Fruit fly (Drosophila melanogaster) whole organism, embryonic: ENCODE data around the gene CG14721.

Source experiments
- BEAF-32 ChIP-seq: fragments of 200-800 bp; sonication (Bioruptor generic); optimal IDR thresholded peaks from 3 replicates; lab custom pipeline; 2017; ENCODE audit warnings: missing biosample characterization, missing genetic modification characterization, mild to moderate bottlenecking, moderate library complexity, missing genetic modification reagents
- Bgb ChIP-seq: fragments of 200-800 bp; sonication (Bioruptor generic); IDR thresholded peaks from 2 replicates; pipeline ENCODE4 v1.3.6; 2022; ENCODE audit warnings: missing biosample characterization, missing genetic modification characterization; ENCODE audit not compliant: partially characterized antibody
- Bteb2 ChIP-seq: fragments of 200-800 bp; sonication (Bioruptor generic); optimal IDR thresholded peaks from 2 replicates; lab custom pipeline; 2016; ENCODE audit warnings: missing biosample characterization, missing genetic modification characterization
- CG11085 ChIP-seq: fragments of 200-800 bp; sonication (Bioruptor generic); IDR thresholded peaks from 2 replicates; pipeline ENCODE4 v1.3.6; 2022; ENCODE audit warnings: missing biosample characterization, missing genetic modification characterization
- CG12071 ChIP-seq: fragments of 200-800 bp; sonication (Bioruptor generic); optimal IDR thresholded peaks from 3 replicates; lab custom pipeline; 2018; ENCODE audit warnings: missing biosample characterization, mild to moderate bottlenecking, missing genetic modification characterization
- CG12104 ChIP-seq: fragments of 200-800 bp; sonication (Bioruptor generic); optimal IDR thresholded peaks from 3 replicates; lab custom pipeline; 2016; ENCODE audit warnings: missing biosample characterization, missing genetic modification characterization
- CG14014 ChIP-seq: fragments of 200-800 bp; sonication (Bioruptor generic); IDR thresholded peaks from 2 replicates; pipeline ENCODE4 v1.3.6; 2022; ENCODE audit warnings: missing biosample characterization, missing genetic modification characterization
- CG14441 ChIP-seq: fragments of 200-800 bp; sonication (Bioruptor generic); IDR thresholded peaks from 2 replicates; pipeline ENCODE4 v1.3.6; 2022; ENCODE audit warnings: missing biosample characterization, missing genetic modification characterization
- CG14710 ChIP-seq: fragments of 200-800 bp; sonication (Bioruptor generic); optimal IDR thresholded peaks from 3 replicates; lab custom pipeline; 2019; ENCODE audit warnings: missing biosample characterization, mild to moderate bottlenecking, missing genetic modification characterization, moderate library complexity
- CG17186 ChIP-seq: fragments of 200-800 bp; sonication (Bioruptor generic); optimal IDR thresholded peaks from 3 replicates; lab custom pipeline; 2017; ENCODE audit warnings: missing biosample characterization, missing genetic modification reagents, missing genetic modification characterization
- CG17612 ChIP-seq: fragments of 200-800 bp; sonication (Bioruptor generic); IDR thresholded peaks from 2 replicates; pipeline ENCODE4 v1.3.6; 2022; ENCODE audit warnings: missing biosample characterization, missing genetic modification characterization
- CG2199 ChIP-seq: fragments of 200-800 bp; sonication (Bioruptor generic); IDR thresholded peaks from 3 replicates; pipeline ENCODE4 v1.3.6; 2022; ENCODE audit warnings: missing biosample characterization, missing genetic modification characterization
- CG2889 ChIP-seq: fragments of 200-800 bp; sonication (Bioruptor generic); IDR thresholded peaks from 3 replicates; pipeline ENCODE4 v1.3.6; 2022; ENCODE audit warnings: missing biosample characterization, missing genetic modification characterization
- CG31365 ChIP-seq: fragments of 200-800 bp; sonication (Bioruptor generic); optimal IDR thresholded peaks from 2 replicates; lab custom pipeline; 2018; ENCODE audit warnings: missing biosample characterization, mild to moderate bottlenecking, missing genetic modification characterization
- CG33557 ChIP-seq: fragments of 200-800 bp; sonication (Bioruptor generic); optimal IDR thresholded peaks from 2 replicates; lab custom pipeline; 2019; ENCODE audit warnings: missing biosample characterization, mild to moderate bottlenecking, missing genetic modification characterization, moderate library complexity
- CG34376 ChIP-seq: fragments of 200-800 bp; sonication (Bioruptor generic); optimal IDR thresholded peaks from 2 replicates; lab custom pipeline; 2018; ENCODE audit warnings: missing biosample characterization, mild to moderate bottlenecking, missing genetic modification characterization
- CG3838 ChIP-seq: fragments of 200-800 bp; sonication (Bioruptor generic); optimal IDR thresholded peaks from 3 replicates; lab custom pipeline; 2016; ENCODE audit warnings: missing biosample characterization, missing genetic modification characterization
- CG4282 ChIP-seq: fragments of 200-800 bp; sonication (Bioruptor generic); optimal IDR thresholded peaks from 2 replicates; lab custom pipeline; 2016; ENCODE audit warnings: missing biosample characterization, missing genetic modification characterization
- CG6254 ChIP-seq: fragments of 200-800 bp; sonication (Bioruptor generic); optimal IDR thresholded peaks from 3 replicates; lab custom pipeline; 2017; ENCODE audit warnings: mild to moderate bottlenecking, missing biosample characterization, missing genetic modification reagents, missing genetic modification characterization
- CG7745 ChIP-seq: fragments of 200-800 bp; sonication (Bioruptor generic); optimal IDR thresholded peaks from 2 replicates; lab custom pipeline; 2018; ENCODE audit warnings: missing biosample characterization, mild to moderate bottlenecking, missing genetic modification characterization, moderate library complexity
- CG7786 ChIP-seq: fragments of 200-800 bp; sonication (Bioruptor generic); optimal IDR thresholded peaks from 2 replicates; lab custom pipeline; 2016; ENCODE audit warnings: missing biosample characterization, missing genetic modification characterization
- Dll ChIP-seq: fragments of 200-800 bp; sonication (Bioruptor generic); IDR thresholded peaks from 4 replicates; pipeline ENCODE4 v1.3.6; 2022; ENCODE audit warnings: missing biosample characterization, missing genetic modification characterization; ENCODE audit not compliant: partially characterized antibody
- Dp ChIP-seq: fragments of 200-800 bp; sonication (Bioruptor generic); optimal IDR thresholded peaks from 2 replicates; lab custom pipeline; 2018; ENCODE audit warnings: missing biosample characterization, mild to moderate bottlenecking, missing genetic modification characterization, moderate library complexity
- Eip74EF ChIP-seq, 2 experiments: fragments of 200-800 bp in 1 of 2; fragments of >200 bp in 1 of 2; sonication (Bioruptor generic) in 1 of 2; optimal IDR thresholded peaks; 2 replicates each; lab custom pipeline; 2017 to 2019; ENCODE audit warnings: missing biosample characterization in 2 of 2, missing genetic modification characterization in 2 of 2, mild to moderate bottlenecking in 1 of 2, moderate library complexity in 1 of 2
- HLHmδ ChIP-seq: fragments of 200-800 bp; sonication (Bioruptor generic); optimal IDR thresholded peaks from 2 replicates; lab custom pipeline; 2018; ENCODE audit warnings: missing biosample characterization, mild to moderate bottlenecking, missing genetic modification characterization, moderate library complexity
- Hand ChIP-seq: fragments of 200-800 bp; sonication (Bioruptor generic); optimal IDR thresholded peaks from 2 replicates; lab custom pipeline; 2017; ENCODE audit warnings: mild to moderate bottlenecking, missing biosample characterization, missing genetic modification reagents, missing genetic modification characterization
- HmgD ChIP-seq: fragments of 200-800 bp; sonication (Bioruptor generic); optimal IDR thresholded peaks from 3 replicates; lab custom pipeline; 2016; ENCODE audit warnings: missing biosample characterization, missing genetic modification characterization
- Hr78 ChIP-seq, 2 experiments: fragments of 200-800 bp in 1 of 2; fragments of >200 bp in 1 of 2; sonication (Bioruptor generic) in 1 of 2; optimal IDR thresholded peaks; 2 replicates each; lab custom pipeline; 2017 to 2019; ENCODE audit warnings: missing biosample characterization in 2 of 2, missing genetic modification characterization in 2 of 2, mild to moderate bottlenecking in 1 of 2, moderate library complexity in 1 of 2
- Kr ChIP-seq: fragments of 200-800 bp; sonication (Bioruptor generic); optimal IDR thresholded peaks from 2 replicates; lab custom pipeline; 2017; ENCODE audit warnings: missing biosample characterization, mild to moderate bottlenecking, missing genetic modification characterization
- Max ChIP-seq: fragments of 200-800 bp; sonication (Bioruptor generic); optimal IDR thresholded peaks from 2 replicates; lab custom pipeline; 2016; ENCODE audit warnings: missing biosample characterization, mild to moderate bottlenecking, missing genetic modification characterization
- aop ChIP-seq: fragments of 200-800 bp; sonication (Bioruptor generic); IDR thresholded peaks from 2 replicates; pipeline ENCODE4 v1.3.6; 2022; ENCODE audit warnings: missing biosample characterization, missing genetic modification characterization
- ara ChIP-seq: fragments of 200-800 bp; sonication (Bioruptor generic); IDR thresholded peaks from 2 replicates; pipeline ENCODE4 v1.3.6; 2022; ENCODE audit warnings: missing biosample characterization, missing genetic modification characterization
- ash1 ChIP-seq: fragments of 200-800 bp; sonication (Bioruptor generic); optimal IDR thresholded peaks from 2 replicates; lab custom pipeline; 2018; ENCODE audit warnings: missing biosample characterization, mild to moderate bottlenecking, missing genetic modification characterization
- bcd ChIP-seq: fragments of 200-800 bp; sonication (Bioruptor generic); optimal IDR thresholded peaks from 2 replicates; lab custom pipeline; 2017; ENCODE audit warnings: missing biosample characterization, mild to moderate bottlenecking, missing genetic modification characterization
- bsh ChIP-seq, 2 experiments: fragments of 200-800 bp; sonication (Bioruptor generic); optimal IDR thresholded peaks; 2 replicates each; lab custom pipeline; 2017 to 2018; ENCODE audit warnings: mild to moderate bottlenecking in 2 of 2, missing biosample characterization in 2 of 2, missing genetic modification characterization in 2 of 2, moderate library complexity in 1 of 2
- btn ChIP-seq: fragments of 200-800 bp; sonication (Bioruptor generic); optimal IDR thresholded peaks from 2 replicates; lab custom pipeline; 2016; ENCODE audit warnings: missing biosample characterization, missing genetic modification characterization
- emc ChIP-seq: fragments of 200-800 bp; sonication (Bioruptor generic); optimal IDR thresholded peaks from 2 replicates; lab custom pipeline; 2016; ENCODE audit warnings: missing biosample characterization, missing genetic modification characterization
- fru ChIP-seq: fragments of >200 bp; optimal IDR thresholded peaks from 2 replicates; lab custom pipeline; 2017
- gt ChIP-seq: fragments of 200-800 bp; sonication (Bioruptor generic); IDR thresholded peaks from 2 replicates; pipeline ENCODE4 v1.3.6; 2022; ENCODE audit warnings: missing biosample characterization, missing genetic modification characterization
- ham ChIP-seq: fragments of 200-800 bp; sonication (Bioruptor generic); IDR thresholded peaks from 2 replicates; pipeline ENCODE4 v1.3.6; 2022; ENCODE audit warnings: missing biosample characterization, missing genetic modification characterization
- ken ChIP-seq: fragments of 200-800 bp; sonication (Bioruptor generic); IDR thresholded peaks from 3 replicates; pipeline ENCODE4 v1.3.6; 2022; ENCODE audit warnings: missing biosample characterization, missing genetic modification characterization
- lmd ChIP-seq: fragments of 200-800 bp; sonication (Bioruptor generic); IDR thresholded peaks from 2 replicates; pipeline ENCODE4 v1.3.6; 2022; ENCODE audit warnings: missing biosample characterization, missing genetic modification characterization
- nau ChIP-seq: fragments of 200-800 bp; sonication (Bioruptor generic); optimal IDR thresholded peaks from 3 replicates; lab custom pipeline; 2017; ENCODE audit warnings: missing biosample characterization, mild to moderate bottlenecking, missing genetic modification characterization, missing genetic modification reagents
- nerfin-2 ChIP-seq: fragments of 200-800 bp; sonication (Bioruptor generic); IDR thresholded peaks from 2 replicates; pipeline ENCODE4 v1.3.6; 2022; ENCODE audit warnings: missing biosample characterization, missing genetic modification characterization; ENCODE audit not compliant: partially characterized antibody
- nmo ChIP-seq: fragments of 200-800 bp; sonication (Bioruptor generic); optimal IDR thresholded peaks from 2 replicates; lab custom pipeline; 2018; ENCODE audit warnings: missing biosample characterization, mild to moderate bottlenecking, missing genetic modification characterization, moderate library complexity
- peb ChIP-seq: fragments of 200-800 bp; sonication (Bioruptor generic); IDR thresholded peaks from 2 replicates; pipeline ENCODE4 v1.3.6; 2022; ENCODE audit warnings: missing biosample characterization, missing genetic modification characterization
- sens-2 ChIP-seq: fragments of 200-800 bp; sonication (Bioruptor generic); IDR thresholded peaks from 2 replicates; pipeline ENCODE4 v1.3.6; 2022; ENCODE audit warnings: missing biosample characterization, missing genetic modification characterization
- tgo ChIP-seq: fragments of 200-800 bp; sonication (Bioruptor generic); IDR thresholded peaks from 3 replicates; pipeline ENCODE4 v1.3.6; 2022; ENCODE audit warnings: missing biosample characterization, missing genetic modification characterization
- tio ChIP-seq: fragments of 200-800 bp; sonication (Bioruptor generic); optimal IDR thresholded peaks from 2 replicates; lab custom pipeline; 2017; ENCODE audit warnings: missing biosample characterization, missing genetic modification characterization, inconsistent platforms
- toy ChIP-seq: fragments of 200-800 bp; sonication (Bioruptor generic); IDR thresholded peaks from 2 replicates; pipeline ENCODE4 v1.3.6; 2022; ENCODE audit warnings: missing biosample characterization, missing genetic modification characterization
- twi ChIP-seq: fragments of 200-800 bp; optimal IDR thresholded peaks from 2 replicates; lab custom pipeline; 2019; ENCODE audit warnings: missing biosample characterization, mild to moderate bottlenecking, missing genetic modification characterization, moderate library complexity

Gene CG14721

dm6 chr3R:11758507-11759184, 23.4 kb downstream of the CG14721 start (continued):
- TF ChIP-seq peb (GFP tag; lab: Robert Waterston, UW), result no peak
- TF ChIP-seq Eip74EF (GFP tag; optimal IDR thresholded peaks at IDR 0.05; lab: Kevin White, UChicago), result no peak
- TF ChIP-seq tio (GFP tag; lab: Kevin White, UChicago), result no peak
- no peak for TF ChIP-seq CG17612 (GFP tag; lab: Robert Waterston, UW)
- no peak for TF ChIP-seq Hand (GFP tag; lab: Kevin White, UChicago)
- no peak for TF ChIP-seq CG12071 (GFP tag; lab: Kevin White, UChicago)
- TF ChIP-seq Kr (GFP tag; lab: Kevin White, UChicago), result peak; percentile 18
- no peak for TF ChIP-seq CG2889 (GFP tag; lab: Robert Waterston, UW)
- TF ChIP-seq HLHmδ, result no peak
- TF ChIP-seq CG33557 (GFP tag; lab: Kevin White, UChicago), result no peak
- TF ChIP-seq BEAF-32 (GFP tag; lab: Kevin White, UChicago), result no peak
- no peak for TF ChIP-seq CG14441 (GFP tag; lab: Robert Waterston, UW)
- TF ChIP-seq Dll (GFP tag; lab: Robert Waterston, UW), result no peak
- no peak for TF ChIP-seq CG12104 (GFP tag; lab: Kevin White, UChicago)
- no peak for TF ChIP-seq nmo
- no peak for TF ChIP-seq lmd (GFP tag; lab: Robert Waterston, UW)
- TF ChIP-seq aop (GFP tag; lab: Robert Waterston, UW), result no peak
- no peak for TF ChIP-seq Max (GFP tag; lab: Kevin White, UChicago)
- no peak for TF ChIP-seq tgo (GFP tag; lab: Robert Waterston, UW)
- TF ChIP-seq CG11085 (GFP tag; lab: Robert Waterston, UW), result no peak
- no peak for TF ChIP-seq ken
- no peak for TF ChIP-seq CG7786 (GFP tag; lab: Kevin White, UChicago)
- TF ChIP-seq CG14014 (GFP tag; lab: Robert Waterston, UW), result no peak
- no peak for TF ChIP-seq btn (GFP tag; lab: Kevin White, UChicago)
- TF ChIP-seq Dp, result no peak
- TF ChIP-seq ham (GFP tag; lab: Robert Waterston, UW), result no peak
- no peak for TF ChIP-seq ara (GFP tag; lab: Robert Waterston, UW)
- TF ChIP-seq nau (GFP tag; lab: Kevin White, UChicago), result peak; percentile 1
- no peak for TF ChIP-seq HmgD
- peak; percentile 31 for TF ChIP-seq CG7745 (tag; lab: Kevin White, UChicago)
- TF ChIP-seq sens-2 (GFP tag; lab: Robert Waterston, UW), result no peak
- TF ChIP-seq toy (GFP tag; lab: Robert Waterston, UW), result no peak
- no peak for TF ChIP-seq CG14710
- no peak for TF ChIP-seq CG6254 (GFP tag; lab: Kevin White, UChicago)
- no peak for TF ChIP-seq gt (GFP tag; lab: Robert Waterston, UW)
- TF ChIP-seq Hr78 (GFP tag; optimal IDR thresholded peaks at IDR 0.05; lab: Kevin White, UChicago), result no peak
- no peak for TF ChIP-seq CG17186 (GFP tag; lab: Kevin White, UChicago)
- TF ChIP-seq bsh (GFP tag; optimal IDR thresholded peaks at IDR 0.05; lab: Kevin White, UChicago), result no peak
- TF ChIP-seq CG2199 (GFP tag; lab: Robert Waterston, UW), result no peak
- no peak for TF ChIP-seq fru
- no peak for TF ChIP-seq CG34376 (GFP tag; lab: Kevin White, UChicago)
- no peak for TF ChIP-seq twi (tag; lab: Kevin White, UChicago)
- TF ChIP-seq Bgb (GFP tag; lab: Robert Waterston, UW), result no peak
- no peak for TF ChIP-seq CG3838 (GFP tag; lab: Kevin White, UChicago)
- no peak for TF ChIP-seq emc (GFP tag; lab: Kevin White, UChicago)
- no peak for TF ChIP-seq CG31365 (tag; lab: Kevin White, UChicago)
- TF ChIP-seq CG4282 (GFP tag; lab: Kevin White, UChicago), result no peak
- TF ChIP-seq ash1 (GFP tag; lab: Kevin White, UChicago), result peak; percentile 0
- no peak for TF ChIP-seq Bteb2 (GFP tag; lab: Kevin White, UChicago)
- no peak for TF ChIP-seq bcd
- no peak for TF ChIP-seq nerfin-2
